Worm (Caenorhabditis elegans): ENCODE results near the gene his-41.
A peak's percentile ranks its signal among the peaks of the same experiment; 100 is the strongest.

his-41 gene

DNA sequence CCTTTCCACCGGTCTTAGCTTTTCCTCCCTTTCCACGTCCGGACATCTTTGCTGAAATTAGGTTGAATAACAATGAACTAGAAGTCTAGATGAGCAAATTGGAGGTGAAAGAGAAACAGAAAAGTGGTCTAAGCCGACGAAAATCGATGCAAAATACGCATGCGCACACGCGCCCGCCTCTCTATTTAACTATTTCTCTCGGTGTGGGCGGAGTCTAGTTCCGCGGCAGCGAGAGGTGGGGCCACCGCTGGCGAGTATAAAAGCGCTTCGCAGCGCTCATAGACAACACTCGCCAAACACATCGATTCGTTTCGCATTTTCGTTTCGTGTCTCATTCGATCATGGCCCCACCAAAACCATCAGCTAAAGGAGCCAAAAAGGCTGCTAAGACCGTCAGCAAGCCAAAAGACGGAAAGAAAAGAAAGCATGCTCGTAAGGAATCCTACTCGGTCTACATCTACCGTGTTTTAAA, at the start of gene his-41, which contains the start of gene his-35:
his-41 (plus strand) TSS at position 299 of the 472 bp plus-strand sequence.
his-35 (minus strand) TSS at position 51 of the 472 bp plus-strand sequence.
- TF ChIP-seq egl-5 (tag; optimal IDR thresholded peaks at IDR 0.05): no peak
- no peak for TF ChIP-seq unc-39 (tag; optimal IDR thresholded peaks at IDR 0.05)
- TF ChIP-seq ZK546.5 (tag; optimal IDR thresholded peaks at IDR 0.05): no peak
- TF ChIP-seq lsy-12 (tag; optimal IDR thresholded peaks at IDR 0.05): peak; percentile 3
- TF ChIP-seq nhr-67 (tag; optimal IDR thresholded peaks at IDR 0.05): no peak
- TF ChIP-seq nhr-23 (tag; optimal IDR thresholded peaks at IDR 0.05): no peak
- TF ChIP-seq mdl-1 (tag; optimal IDR thresholded peaks at IDR 0.05): no peak
- TF ChIP-seq pha-4 (tag; optimal IDR thresholded peaks at IDR 0.05): peak; percentile 34
- TF ChIP-seq ceh-16 (tag; optimal IDR thresholded peaks at IDR 0.05): no peak
- peak; percentile 15 for TF ChIP-seq nhr-43 (tag; optimal IDR thresholded peaks at IDR 0.05; ENCODE audit: poor library complexity, severe bottlenecking)
- no peak for TF ChIP-seq nhr-11 (tag; optimal IDR thresholded peaks at IDR 0.05)
- no peak for TF ChIP-seq R02D3.7 (tag; optimal IDR thresholded peaks at IDR 0.05)
- TF ChIP-seq zag-1 (tag; optimal IDR thresholded peaks at IDR 0.05): no peak
- TF ChIP-seq snpc-4 (tag; optimal IDR thresholded peaks at IDR 0.05): peak; percentile 24
- no peak for TF ChIP-seq nhr-12 (tag; optimal IDR thresholded peaks at IDR 0.05)
- TF ChIP-seq ztf-4 (tag; optimal IDR thresholded peaks at IDR 0.05): no peak
- TF ChIP-seq nhr-237 (tag; optimal IDR thresholded peaks at IDR 0.05): no peak
- TF ChIP-seq nhr-77 (tag; optimal IDR thresholded peaks at IDR 0.05): no peak
- TF ChIP-seq daf-12 (tag; optimal IDR thresholded peaks at IDR 0.05): no peak
- TF ChIP-seq ztf-11 (tag; optimal IDR thresholded peaks at IDR 0.05): no peak
- TF ChIP-seq elt-3 (tag; optimal IDR thresholded peaks at IDR 0.05): no peak
- TF ChIP-seq unc-62 (GFP tag; optimal IDR thresholded peaks at IDR 0.05): no peak
- TF ChIP-seq nhr-28 (tag; optimal IDR thresholded peaks at IDR 0.05): no peak
- TF ChIP-seq hmg-11 (tag; optimal IDR thresholded peaks at IDR 0.05): no peak
- TF ChIP-seq ceh-9 (tag; optimal IDR thresholded peaks at IDR 0.05): no peak
- no peak for TF ChIP-seq fkh-10 (GFP tag; optimal IDR thresholded peaks at IDR 0.05)
- no peak for TF ChIP-seq ceh-82 (tag; optimal IDR thresholded peaks at IDR 0.05)
- no peak for TF ChIP-seq fos-1 (tag; optimal IDR thresholded peaks at IDR 0.05)
- peak; percentile 85 for TF ChIP-seq ama-1 (optimal IDR thresholded peaks at IDR 0.05)
- no peak for TF ChIP-seq egl-27 (tag; optimal IDR thresholded peaks at IDR 0.05)
- no peak for TF ChIP-seq eor-1 (tag; optimal IDR thresholded peaks at IDR 0.05)
- TF ChIP-seq elt-2 (tag; optimal IDR thresholded peaks at IDR 0.05): no peak
- peak; percentile 37 for TF ChIP-seq lin-15B (tag; optimal IDR thresholded peaks at IDR 0.05)
- TF ChIP-seq ceh-28 (tag; optimal IDR thresholded peaks at IDR 0.05): peak; percentile 7
- peak; percentile 16 for TF ChIP-seq tbx-2 (tag; optimal IDR thresholded peaks at IDR 0.05)
- TF ChIP-seq elt-1 (tag; optimal IDR thresholded peaks at IDR 0.05): no peak
- TF ChIP-seq nfya-1 (tag; optimal IDR thresholded peaks at IDR 0.05; ENCODE audit: insufficient read depth): peak; percentile 69
- peak; percentile 41 for TF ChIP-seq jun-1 (tag; optimal IDR thresholded peaks at IDR 0.05)
- TF ChIP-seq lin-39 (tag; optimal IDR thresholded peaks at IDR 0.05): peak; percentile 57
- peak; percentile 77 for TF ChIP-seq nhr-25 (tag; optimal IDR thresholded peaks at IDR 0.05)
- no peak for TF ChIP-seq aly-2 (tag; optimal IDR thresholded peaks at IDR 0.05)
- no peak for TF ChIP-seq mml-1 (tag; optimal IDR thresholded peaks at IDR 0.05)
- no peak for TF ChIP-seq nhr-76 (tag; optimal IDR thresholded peaks at IDR 0.05)

DNA sequence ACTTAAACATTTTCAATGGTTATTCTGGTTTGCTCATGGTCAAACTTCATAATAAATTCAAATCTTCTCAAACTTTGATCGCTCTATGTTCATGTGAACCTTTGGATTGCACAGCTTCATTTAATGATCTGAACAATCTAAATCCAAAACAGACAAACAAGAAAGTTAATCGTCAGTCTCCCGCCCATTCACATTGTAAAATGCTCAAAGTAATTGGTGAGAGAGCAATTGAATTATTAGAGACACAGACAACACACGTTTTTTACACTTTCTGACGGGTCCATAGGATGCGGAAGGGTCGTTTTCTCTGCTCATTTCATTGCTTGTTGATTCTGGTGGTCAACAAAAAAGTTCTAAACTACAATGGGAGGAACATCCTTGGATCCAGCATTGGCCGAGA, 48.6 kb upstream of the his-41 start, which contains the start of gene gsnl-1:
gsnl-1 (plus strand) TSS at position 301 of the 400 bp plus-strand sequence.
- TF ChIP-seq egl-5 (tag; optimal IDR thresholded peaks at IDR 0.05) (peak; percentile 13), jun-1 (tag; optimal IDR thresholded peaks at IDR 0.05) (no peak)

DNA sequence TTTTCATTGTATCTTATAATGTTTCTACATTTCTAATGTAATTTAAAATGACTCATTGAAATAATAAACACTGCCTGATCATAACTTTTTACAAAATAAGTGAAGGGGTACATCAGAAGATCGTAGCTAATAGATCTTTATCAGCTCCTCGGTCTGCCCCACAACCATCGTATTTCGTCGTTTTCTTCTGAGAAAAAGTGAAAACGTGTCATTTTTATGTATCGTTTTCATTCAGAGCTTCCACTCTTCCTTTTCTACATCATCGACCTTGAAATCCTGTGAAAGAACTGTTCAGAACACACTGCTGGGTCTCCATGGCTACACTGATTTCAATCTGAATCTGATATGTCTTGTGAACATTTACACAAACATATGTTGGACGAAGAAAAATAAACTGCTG, 46.0 kb upstream of the his-41 start:
- TF ChIP-seq elt-1 (tag; optimal IDR thresholded peaks at IDR 0.05): peak; percentile 62
- TF ChIP-seq sea-2 (GFP tag; optimal IDR thresholded peaks at IDR 0.05): no peak
- TF ChIP-seq unc-62 (GFP tag; optimal IDR thresholded peaks at IDR 0.05): no peak
- TF ChIP-seq nhr-43 (tag; optimal IDR thresholded peaks at IDR 0.05; ENCODE audit: poor library complexity, severe bottlenecking): no peak
- peak; percentile 59 for TF ChIP-seq nhr-25 (tag; optimal IDR thresholded peaks at IDR 0.05)
- no peak for TF ChIP-seq ceh-82 (tag; optimal IDR thresholded peaks at IDR 0.05)
- no peak for TF ChIP-seq fos-1 (tag; optimal IDR thresholded peaks at IDR 0.05)
- no peak for TF ChIP-seq fkh-10 (GFP tag; optimal IDR thresholded peaks at IDR 0.05)
- no peak for TF ChIP-seq eor-1 (tag; optimal IDR thresholded peaks at IDR 0.05)

All from whole organism, L3 larva.